Worm (Caenorhabditis elegans) whole organism, L2 larva: ENCODE measurements around the gene nbs-1.

Experiments used
- C34F6.9 ChIP-seq: fragments of 150-350 bp; optimal IDR thresholded peaks from 2 replicates; lab custom pipeline; 2014; ENCODE audit warnings: missing biosample characterization, missing genetic modification characterization
- F13H6.1 ChIP-seq: sonication (generic microtip); optimal IDR thresholded peaks from 2 replicates; lab custom pipeline; 2016; ENCODE audit warnings: missing genetic modification characterization, missing compliant biosample characterization
- R02D3.7 ChIP-seq: fragments of 150-350 bp; optimal IDR thresholded peaks from 2 replicates; lab custom pipeline; 2014; ENCODE audit warnings: missing biosample characterization, missing genetic modification characterization
- ZK546.5 ChIP-seq: sonication (generic microtip); optimal IDR thresholded peaks from 2 replicates; lab custom pipeline; 2017; ENCODE audit warnings: missing biosample characterization, missing genetic modification characterization
- alr-1 ChIP-seq: fragments of 150-350 bp; optimal IDR thresholded peaks from 2 replicates; lab custom pipeline; 2014; ENCODE audit warnings: missing biosample characterization, missing genetic modification characterization
- ceh-16 ChIP-seq: fragments of 150-350 bp; optimal IDR thresholded peaks from 2 replicates; lab custom pipeline; 2014; ENCODE audit warnings: missing biosample characterization, missing genetic modification characterization
- ceh-82 ChIP-seq: fragments of 150-350 bp; optimal IDR thresholded peaks from 2 replicates; lab custom pipeline; 2014; ENCODE audit warnings: missing biosample characterization, missing genetic modification characterization
- crh-2 ChIP-seq: sonication (generic microtip); optimal IDR thresholded peaks from 2 replicates; lab custom pipeline; 2017; ENCODE audit warnings: missing biosample characterization, missing genetic modification characterization
- dmd-4 ChIP-seq: sonication (generic microtip); optimal IDR thresholded peaks from 2 replicates; lab custom pipeline; 2017; ENCODE audit warnings: missing biosample characterization, missing genetic modification characterization
- egl-27 ChIP-seq: sonication (generic microtip); optimal IDR thresholded peaks from 3 replicates; lab custom pipeline; 2017; ENCODE audit warnings: missing biosample characterization, missing genetic modification reagents, missing genetic modification characterization
- elt-1 ChIP-seq: fragments of 150-350 bp; optimal IDR thresholded peaks from 2 replicates; lab custom pipeline; 2014; ENCODE audit warnings: missing biosample characterization, missing genetic modification characterization
- elt-3 ChIP-seq: sonication (generic microtip); optimal IDR thresholded peaks from 2 replicates; lab custom pipeline; 2017; ENCODE audit warnings: missing biosample characterization, missing genetic modification characterization
- fos-1 ChIP-seq: fragments of 150-350 bp; optimal IDR thresholded peaks from 2 replicates; lab custom pipeline; 2014; ENCODE audit warnings: missing biosample characterization, missing genetic modification characterization
- gmeb-1 ChIP-seq: fragments of 150-350 bp; optimal IDR thresholded peaks from 2 replicates; lab custom pipeline; 2014; ENCODE audit warnings: missing biosample characterization, missing genetic modification characterization
- lin-11 ChIP-seq: fragments of 150-350 bp; sonication (generic microtip); optimal IDR thresholded peaks from 2 replicates; lab custom pipeline; 2014; ENCODE audit warnings: missing biosample characterization, missing genetic modification characterization, inconsistent platforms, mixed read lengths
- lin-13 ChIP-seq: fragments of 150-350 bp; optimal IDR thresholded peaks from 2 replicates; lab custom pipeline; 2014; ENCODE audit warnings: missing biosample characterization, missing genetic modification reagents, missing genetic modification characterization
- lin-39 ChIP-seq: fragments of 150-350 bp; optimal IDR thresholded peaks from 2 replicates; lab custom pipeline; 2014; ENCODE audit warnings: missing biosample characterization, missing genetic modification reagents, missing genetic modification characterization
- lsy-2 ChIP-seq, 2 experiments: fragments of 150-350 bp in 1 of 2; sonication (generic microtip) in 1 of 2; optimal IDR thresholded peaks; 2 replicates each; lab custom pipeline; 2014 to 2017; ENCODE audit warnings: missing biosample characterization in 2 of 2, missing genetic modification characterization in 2 of 2
- mab-5 ChIP-seq: fragments of 150-350 bp; optimal IDR thresholded peaks from 2 replicates; lab custom pipeline; 2014; ENCODE audit warnings: missing biosample characterization, missing genetic modification characterization
- nhr-10 ChIP-seq: sonication (generic microtip); optimal IDR thresholded peaks from 2 replicates; lab custom pipeline; 2017; ENCODE audit warnings: missing biosample characterization, missing genetic modification characterization
- nhr-12 ChIP-seq: fragments of 150-350 bp; optimal IDR thresholded peaks from 2 replicates; lab custom pipeline; 2014; ENCODE audit warnings: missing biosample characterization, missing genetic modification characterization
- nhr-129 ChIP-seq: fragments of 150-350 bp; optimal IDR thresholded peaks from 2 replicates; lab custom pipeline; 2014; ENCODE audit warnings: missing biosample characterization, missing genetic modification characterization
- nhr-21 ChIP-seq: fragments of 150-350 bp; optimal IDR thresholded peaks from 2 replicates; lab custom pipeline; 2014; ENCODE audit warnings: missing biosample characterization, missing genetic modification characterization
- nhr-23 ChIP-seq: fragments of 150-350 bp; optimal IDR thresholded peaks from 2 replicates; lab custom pipeline; 2014; ENCODE audit warnings: missing biosample characterization, missing genetic modification reagents, missing genetic modification characterization
- nhr-237 ChIP-seq: fragments of 150-350 bp; optimal IDR thresholded peaks from 2 replicates; lab custom pipeline; 2014; ENCODE audit warnings: missing biosample characterization, missing genetic modification characterization
- nhr-25 ChIP-seq: fragments of 150-350 bp; sonication (generic microtip); optimal IDR thresholded peaks from 3 replicates; lab custom pipeline; 2014; ENCODE audit warnings: missing biosample characterization, missing genetic modification characterization
- nhr-6 ChIP-seq: fragments of 150-350 bp; optimal IDR thresholded peaks from 2 replicates; lab custom pipeline; 2014; ENCODE audit warnings: missing biosample characterization, missing genetic modification characterization
- peb-1 ChIP-seq: fragments of 150-350 bp; optimal IDR thresholded peaks from 2 replicates; lab custom pipeline; 2014; ENCODE audit warnings: missing biosample characterization, missing genetic modification characterization
- skn-1 ChIP-seq: sonication (generic microtip); optimal IDR thresholded peaks from 2 replicates; lab custom pipeline; 2017; ENCODE audit warnings: missing biosample characterization, missing genetic modification characterization
- sma-3 ChIP-seq: sonication (generic microtip); optimal IDR thresholded peaks from 2 replicates; lab custom pipeline; 2016; ENCODE audit warnings: missing genetic modification reagents, missing genetic modification characterization, missing compliant biosample characterization
- sma-9 ChIP-seq, 2 experiments: fragments of 150-350 bp in 1 of 2; sonication (generic microtip) in 1 of 2; optimal IDR thresholded peaks; 2 replicates each; lab custom pipeline; 2014 to 2016; ENCODE audit warnings: missing genetic modification characterization in 2 of 2, mild to moderate bottlenecking in 1 of 2, missing biosample characterization in 1 of 2, missing compliant biosample characterization in 1 of 2, missing genetic modification reagents in 1 of 2, moderate library complexity in 1 of 2
- snpc-4 ChIP-seq: fragments of 150-350 bp; optimal IDR thresholded peaks from 2 replicates; lab custom pipeline; 2014; ENCODE audit warnings: missing biosample characterization, missing genetic modification characterization
- unc-55 ChIP-seq: fragments of 150-350 bp; sonication (generic microtip); optimal IDR thresholded peaks from 3 replicates; lab custom pipeline; 2014; ENCODE audit warnings: missing biosample characterization, missing genetic modification reagents, missing genetic modification characterization
- unc-62 ChIP-seq: fragments of 150-350 bp; optimal IDR thresholded peaks from 2 replicates; lab custom pipeline; 2014; ENCODE audit warnings: missing biosample characterization, missing genetic modification reagents, missing genetic modification characterization
- zag-1 ChIP-seq: fragments of 150-350 bp; optimal IDR thresholded peaks from 2 replicates; lab custom pipeline; 2014; ENCODE audit warnings: missing biosample characterization, missing genetic modification characterization
- ztf-11 ChIP-seq: sonication (generic microtip); optimal IDR thresholded peaks from 2 replicates; lab custom pipeline; 2017; ENCODE audit warnings: missing biosample characterization, missing genetic modification characterization
- ztf-4 ChIP-seq: fragments of 150-350 bp; optimal IDR thresholded peaks from 2 replicates; lab custom pipeline; 2014; ENCODE audit warnings: missing biosample characterization, missing genetic modification characterization

Gene nbs-1

DNA sequence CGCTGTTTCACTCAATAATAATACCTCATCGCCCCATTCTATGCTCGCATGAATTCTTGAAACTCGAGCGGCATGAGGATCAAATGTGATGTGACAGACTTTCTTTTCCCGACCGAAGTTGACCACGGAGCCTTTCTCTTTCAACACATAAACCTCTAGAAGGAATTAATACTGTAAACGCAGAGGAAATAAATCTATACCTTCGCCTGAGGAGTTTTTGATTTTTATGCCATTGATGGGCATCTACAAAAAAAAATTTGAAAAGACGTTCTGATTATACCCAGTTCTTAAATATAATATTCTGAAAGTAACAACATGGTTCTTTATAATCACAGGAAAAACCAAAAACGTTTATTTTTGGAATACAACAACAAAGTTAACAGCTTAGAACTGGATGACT is at the start of gene nbs-1:
TSS of gene nbs-1 (minus strand) at position 246 of the 400 bp plus-strand sequence.
- no peak for TF ChIP-seq nhr-23 (tag; lab: Kevin White, UChicago)
- no peak for TF ChIP-seq nhr-237 (tag; lab: Kevin White, UChicago)
- TF ChIP-seq nhr-21 (tag; lab: Kevin White, UChicago): no peak
- TF ChIP-seq nhr-129 (tag; lab: Kevin White, UChicago): no peak
- no peak for TF ChIP-seq F13H6.1 (tag; lab: Kevin White, UChicago)
- no peak for TF ChIP-seq snpc-4 (tag; lab: Kevin White, UChicago)
- no peak for TF ChIP-seq mab-5 (tag; lab: Kevin White, UChicago)
- TF ChIP-seq lin-11 (tag; lab: Kevin White, UChicago): no peak
- TF ChIP-seq nhr-6 (tag; lab: Kevin White, UChicago): no peak
- no peak for TF ChIP-seq sma-3 (GFP tag; lab: Kevin White, UChicago)
- no peak for TF ChIP-seq fos-1 (tag; lab: Kevin White, UChicago)
- no peak for TF ChIP-seq unc-62 (GFP tag; lab: Kevin White, UChicago)
- no peak for TF ChIP-seq R02D3.7
- TF ChIP-seq nhr-12 (tag; lab: Kevin White, UChicago): no peak
- TF ChIP-seq gmeb-1: no peak
- no peak for TF ChIP-seq skn-1 (tag; lab: Kevin White, UChicago)
- no peak for TF ChIP-seq zag-1 (tag; lab: Kevin White, UChicago)

DNA sequence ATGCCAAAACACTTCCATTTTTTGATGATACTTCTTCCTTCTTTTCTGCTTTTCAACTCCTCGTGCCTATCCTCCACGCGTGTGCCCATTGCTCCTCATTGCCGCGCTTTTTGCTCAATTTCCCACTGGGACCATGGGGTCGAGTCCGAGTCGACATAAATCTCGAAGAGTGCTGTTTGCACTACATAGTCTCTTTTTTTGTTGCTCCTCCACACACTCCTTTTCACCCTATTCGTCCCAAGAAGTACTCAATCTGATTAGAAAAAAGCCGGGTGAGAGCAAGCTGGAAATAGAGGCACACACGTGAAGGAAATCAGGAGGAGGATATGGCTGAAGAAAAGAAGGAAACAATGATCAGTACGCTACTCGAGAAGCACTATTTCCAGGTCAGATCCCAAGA is 46.3 kb upstream of the nbs-1 start, which contains the start of gene arrd-6:
TSS of gene arrd-6 (plus strand) at position 169 of the 400 bp plus-strand sequence.
- TF ChIP-seq nhr-129 (tag; lab: Kevin White, UChicago) (peak; percentile 10), peb-1 (tag; lab: Kevin White, UChicago) (no peak)

DNA sequence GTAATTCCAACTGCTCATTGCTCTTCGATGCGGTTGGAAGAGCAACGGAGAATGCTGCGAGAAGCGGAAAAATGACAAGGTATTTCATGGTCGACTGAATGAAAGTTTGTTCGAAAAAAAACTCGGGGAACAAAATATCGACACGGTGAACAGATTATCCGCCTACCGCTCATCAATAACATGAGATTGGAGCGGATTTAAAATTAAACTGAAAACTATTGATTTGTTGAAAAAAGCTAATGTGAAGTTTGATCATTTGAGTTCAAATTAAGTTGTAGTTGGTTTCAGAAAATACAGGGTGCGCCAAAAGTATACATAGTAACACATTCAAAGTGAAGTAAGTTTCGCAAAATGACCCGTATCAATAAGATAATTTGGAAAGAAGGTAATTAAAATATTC is 43.9 kb upstream of the nbs-1 start, which contains the start of gene F40F8.4:
TSS of gene F40F8.4 (minus strand) at position 101 of the 400 bp plus-strand sequence.
- no peak for TF ChIP-seq zag-1 (tag; lab: Kevin White, UChicago)
- TF ChIP-seq alr-1 (tag; lab: Kevin White, UChicago): no peak
- no peak for TF ChIP-seq lin-11 (tag; lab: Kevin White, UChicago)

DNA sequence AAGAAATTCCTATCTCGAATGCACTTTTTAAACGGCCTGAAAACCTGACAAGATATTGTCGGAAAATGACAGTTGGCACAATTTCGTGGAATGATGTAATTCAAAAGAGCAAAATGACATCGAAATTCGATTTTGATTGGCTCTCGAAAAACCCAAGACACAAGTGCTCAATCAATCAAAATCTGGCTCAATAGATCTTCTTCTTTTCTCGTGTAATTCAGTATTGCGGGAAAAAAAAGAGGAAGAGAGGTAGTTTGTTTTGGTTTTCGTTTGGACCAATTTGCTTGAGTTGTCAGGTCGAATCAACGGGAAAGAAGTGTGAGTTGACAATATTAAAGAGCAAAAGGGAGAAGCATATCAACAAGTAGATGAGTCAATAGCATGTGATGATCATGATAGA is 39.5 kb upstream of the nbs-1 start:
- TF ChIP-seq ZK546.5 (tag; lab: Kevin White, UChicago): no peak
- TF ChIP-seq F13H6.1 (tag; lab: Kevin White, UChicago): peak; percentile 11
- no peak for TF ChIP-seq nhr-21 (tag; lab: Kevin White, UChicago)
- peak in 1 of 2 experiments; percentile 39 for TF ChIP-seq lsy-2 (tag; optimal IDR thresholded peaks at IDR 0.05; lab: Kevin White, UChicago)
- no peak for TF ChIP-seq nhr-10 (tag; lab: Kevin White, UChicago)
- no peak for TF ChIP-seq ceh-82 (tag; lab: Kevin White, UChicago)
- TF ChIP-seq nhr-129 (tag; lab: Kevin White, UChicago): peak; percentile 88

DNA sequence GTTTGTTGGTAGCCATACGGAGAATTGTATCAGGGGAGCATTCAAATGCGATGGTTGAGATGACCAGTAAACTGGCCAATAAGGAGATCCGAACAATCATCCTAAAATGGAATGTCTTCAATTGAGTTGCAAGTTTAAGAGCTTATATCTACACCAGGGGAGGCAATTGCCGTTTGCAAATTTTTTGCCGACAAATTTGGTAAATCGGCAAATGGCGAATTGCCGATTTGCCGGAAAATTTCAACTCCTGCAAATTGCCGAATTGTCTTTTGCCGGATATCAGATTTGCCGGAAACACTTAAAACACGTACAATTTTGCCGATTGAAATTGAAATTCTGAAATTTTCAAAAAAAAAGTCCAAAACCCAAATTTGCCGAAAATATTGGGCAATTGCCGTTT is 38.5 kb upstream of the nbs-1 start, which contains the start of gene F40F8.5:
TSS of gene F40F8.5 (minus strand) at position 101 of the 400 bp plus-strand sequence.
- no peak for TF ChIP-seq dmd-4 (tag; lab: Kevin White, UChicago)
- no peak for TF ChIP-seq nhr-6 (tag; lab: Kevin White, UChicago)
- no peak for TF ChIP-seq lsy-2 (tag; optimal IDR thresholded peaks at IDR 0.05; lab: Kevin White, UChicago)
- no peak for TF ChIP-seq nhr-12 (tag; lab: Kevin White, UChicago)
- TF ChIP-seq egl-27 (tag; lab: Kevin White, UChicago): no peak
- no peak for TF ChIP-seq nhr-237 (tag; lab: Kevin White, UChicago)
- no peak for TF ChIP-seq unc-62 (GFP tag; lab: Kevin White, UChicago)
- TF ChIP-seq ZK546.5 (tag; lab: Kevin White, UChicago): no peak
- no peak for TF ChIP-seq elt-1 (tag; lab: Kevin White, UChicago)
- TF ChIP-seq alr-1 (tag; lab: Kevin White, UChicago): no peak
- no peak for TF ChIP-seq lin-39 (tag; lab: Kevin White, UChicago)
- TF ChIP-seq R02D3.7: no peak

DNA sequence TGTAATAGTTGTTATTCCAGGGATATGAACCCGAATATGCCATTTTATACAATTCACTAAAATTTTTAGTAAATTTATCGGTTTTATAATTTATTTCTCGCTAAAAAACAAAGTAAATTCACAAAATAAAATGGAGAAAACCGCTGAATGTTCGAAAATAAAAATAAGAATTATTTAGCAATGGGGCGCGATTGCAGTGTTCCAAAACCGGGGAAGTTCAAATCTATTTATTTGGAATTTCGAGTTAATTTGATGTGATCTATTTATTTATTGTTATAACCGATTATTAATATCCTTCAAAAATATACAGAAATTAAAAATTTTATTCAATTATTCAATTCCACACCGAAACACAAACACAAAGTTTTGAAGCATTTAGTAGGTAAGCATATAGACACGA is 36.3 kb upstream of the nbs-1 start, which contains the start of gene F40F8.11:
TSS of gene F40F8.11 (minus strand) at position 49 of the 400 bp plus-strand sequence.
- TF ChIP-seq ztf-11 (tag; lab: Kevin White, UChicago): no peak
- peak; percentile 18 to 77 for TF ChIP-seq lsy-2 (tag; optimal IDR thresholded peaks at IDR 0.05; lab: Kevin White, UChicago)
- TF ChIP-seq nhr-237 (tag; lab: Kevin White, UChicago): no peak
- TF ChIP-seq sma-9 (GFP tag; optimal IDR thresholded peaks at IDR 0.05; lab: Kevin White, UChicago): no peak
- TF ChIP-seq sma-9 (tag; optimal IDR thresholded peaks at IDR 0.05; lab: Kevin White, UChicago): no peak
- TF ChIP-seq nhr-129 (tag; lab: Kevin White, UChicago): peak; percentile 1
- peak; percentile 38 for TF ChIP-seq nhr-25
- TF ChIP-seq mab-5 (tag; lab: Kevin White, UChicago): peak; percentile 44
- peak; percentile 60 for TF ChIP-seq C34F6.9
- peak; percentile 48 for TF ChIP-seq crh-2 (tag; lab: Kevin White, UChicago)
- TF ChIP-seq elt-3: no peak
- no peak for TF ChIP-seq ceh-16 (tag; lab: Kevin White, UChicago)
- peak; percentile 22 for TF ChIP-seq ztf-4 (tag; lab: Kevin White, UChicago)
- peak; percentile 15 for TF ChIP-seq F13H6.1 (tag; lab: Kevin White, UChicago)
- TF ChIP-seq unc-55 (GFP tag; lab: Kevin White, UChicago): peak; percentile 80
- peak; percentile 54 for TF ChIP-seq lin-13 (GFP tag; lab: Kevin White, UChicago)
- TF ChIP-seq gmeb-1: peak; percentile 94
